Fruit fly (Drosophila melanogaster) whole organism, embryonic: ENCODE measurements around the gene svr.

ENCODE experiments used
- BEAF-32 ChIP-seq: fragments of 200-800 bp; sonication (Bioruptor generic); optimal IDR thresholded peaks from 3 replicates; lab custom pipeline; 2017; ENCODE audit warnings: missing biosample characterization, missing genetic modification characterization, mild to moderate bottlenecking, moderate library complexity, missing genetic modification reagents
- CG11504 ChIP-seq: fragments of 200-800 bp; sonication (Bioruptor generic); optimal IDR thresholded peaks from 3 replicates; lab custom pipeline; 2019; ENCODE audit warnings: missing biosample characterization, mild to moderate bottlenecking, missing genetic modification characterization, moderate library complexity
- CG11560 ChIP-seq: fragments of 200-800 bp; sonication (Bioruptor generic); IDR thresholded peaks from 3 replicates; pipeline ENCODE4 v1.3.6; 2022; ENCODE audit warnings: missing biosample characterization, missing genetic modification characterization
- CG12071 ChIP-seq: fragments of 200-800 bp; sonication (Bioruptor generic); optimal IDR thresholded peaks from 3 replicates; lab custom pipeline; 2018; ENCODE audit warnings: missing biosample characterization, mild to moderate bottlenecking, missing genetic modification characterization
- CG12155 ChIP-seq: fragments of 200-800 bp; sonication (Bioruptor generic); optimal IDR thresholded peaks from 3 replicates; lab custom pipeline; 2016; ENCODE audit warnings: missing biosample characterization, missing genetic modification characterization
- CG12299 ChIP-seq: fragments of 200-800 bp; sonication (Bioruptor generic); optimal IDR thresholded peaks from 2 replicates; lab custom pipeline; 2018; ENCODE audit warnings: missing biosample characterization, mild to moderate bottlenecking, missing genetic modification characterization
- CG15479 ChIP-seq: fragments of 200-800 bp; sonication (Bioruptor generic); optimal IDR thresholded peaks from 3 replicates; lab custom pipeline; 2019; ENCODE audit warnings: missing biosample characterization, mild to moderate bottlenecking, missing genetic modification characterization, moderate library complexity
- CG16863 ChIP-seq: fragments of 200-800 bp; sonication (Bioruptor generic); optimal IDR thresholded peaks from 3 replicates; lab custom pipeline; 2016; ENCODE audit warnings: missing biosample characterization, missing genetic modification characterization
- CG17186 ChIP-seq: fragments of 200-800 bp; sonication (Bioruptor generic); optimal IDR thresholded peaks from 3 replicates; lab custom pipeline; 2017; ENCODE audit warnings: missing biosample characterization, missing genetic modification reagents, missing genetic modification characterization
- CG17359 ChIP-seq: fragments of 200-800 bp; sonication (Bioruptor generic); optimal IDR thresholded peaks from 3 replicates; lab custom pipeline; 2018; ENCODE audit warnings: missing biosample characterization, mild to moderate bottlenecking, missing genetic modification characterization, moderate library complexity
- CG1832 ChIP-seq: fragments of 200-800 bp; sonication (Bioruptor generic); optimal IDR thresholded peaks from 2 replicates; lab custom pipeline; 2017; ENCODE audit warnings: missing biosample characterization, mild to moderate bottlenecking, missing genetic modification characterization, inconsistent platforms
- CG2678 ChIP-seq: fragments of 200-800 bp; sonication (Bioruptor generic); optimal IDR thresholded peaks from 3 replicates; lab custom pipeline; 2019; ENCODE audit warnings: missing biosample characterization, mild to moderate bottlenecking, missing genetic modification characterization, moderate library complexity
- CG2889 ChIP-seq: fragments of 200-800 bp; sonication (Bioruptor generic); IDR thresholded peaks from 3 replicates; pipeline ENCODE4 v1.3.6; 2022; ENCODE audit warnings: missing biosample characterization, missing genetic modification characterization
- CG31365 ChIP-seq: fragments of 200-800 bp; sonication (Bioruptor generic); optimal IDR thresholded peaks from 2 replicates; lab custom pipeline; 2018; ENCODE audit warnings: missing biosample characterization, mild to moderate bottlenecking, missing genetic modification characterization
- CG3163 ChIP-seq: fragments of 200-800 bp; sonication (Bioruptor generic); optimal IDR thresholded peaks from 3 replicates; lab custom pipeline; 2016; ENCODE audit warnings: missing biosample characterization, missing genetic modification characterization
- CG33213 ChIP-seq: fragments of 200-800 bp; sonication (Bioruptor generic); optimal IDR thresholded peaks from 3 replicates; lab custom pipeline; 2016; ENCODE audit warnings: missing biosample characterization, missing genetic modification characterization
- CG6654 ChIP-seq: fragments of 200-800 bp; sonication (Bioruptor generic); optimal IDR thresholded peaks from 2 replicates; lab custom pipeline; 2017; ENCODE audit warnings: missing biosample characterization, mild to moderate bottlenecking, missing genetic modification characterization
- CG7271 ChIP-seq: fragments of 200-800 bp; sonication (Bioruptor generic); optimal IDR thresholded peaks from 2 replicates; lab custom pipeline; 2018; ENCODE audit warnings: missing biosample characterization, mild to moderate bottlenecking, missing genetic modification characterization, moderate library complexity
- CG9797 ChIP-seq: fragments of 200-800 bp; sonication (Bioruptor generic); optimal IDR thresholded peaks from 3 replicates; lab custom pipeline; 2018; ENCODE audit warnings: missing biosample characterization, mild to moderate bottlenecking, missing genetic modification characterization
- CG9817 ChIP-seq: fragments of 200-800 bp; sonication (Bioruptor generic); optimal IDR thresholded peaks from 2 replicates; lab custom pipeline; 2018; ENCODE audit warnings: missing biosample characterization, mild to moderate bottlenecking, missing genetic modification characterization, moderate library complexity
- Dip3 ChIP-seq: fragments of 200-800 bp; sonication (Bioruptor generic); optimal IDR thresholded peaks from 3 replicates; lab custom pipeline; 2016; ENCODE audit warnings: missing biosample characterization, missing genetic modification characterization
- Dp ChIP-seq: fragments of 200-800 bp; sonication (Bioruptor generic); optimal IDR thresholded peaks from 2 replicates; lab custom pipeline; 2018; ENCODE audit warnings: missing biosample characterization, mild to moderate bottlenecking, missing genetic modification characterization, moderate library complexity
- Dref ChIP-seq: fragments of 200-800 bp; sonication (Bioruptor generic); IDR thresholded peaks from 2 replicates; pipeline ENCODE4 v1.3.6; 2022; ENCODE audit warnings: missing biosample characterization, missing genetic modification characterization
- Eip74EF ChIP-seq, 2 experiments: fragments of 200-800 bp in 1 of 2; fragments of >200 bp in 1 of 2; sonication (Bioruptor generic) in 1 of 2; optimal IDR thresholded peaks; 2 replicates each; lab custom pipeline; 2017 to 2019; ENCODE audit warnings: missing biosample characterization in 2 of 2, missing genetic modification characterization in 2 of 2, mild to moderate bottlenecking in 1 of 2, moderate library complexity in 1 of 2
- Hr39 ChIP-seq: fragments of >200 bp; optimal IDR thresholded peaks from 2 replicates; lab custom pipeline; 2017
- Myb ChIP-seq: fragments of 200-800 bp; sonication (Bioruptor generic); optimal IDR thresholded peaks from 2 replicates; lab custom pipeline; 2016; ENCODE audit warnings: missing biosample characterization, missing genetic modification characterization
- Opbp ChIP-seq: fragments of 200-800 bp; sonication (Bioruptor generic); IDR thresholded peaks from 3 replicates; pipeline ENCODE4 v1.3.6; 2022; ENCODE audit warnings: missing biosample characterization, missing genetic modification characterization; ENCODE audit not compliant: partially characterized antibody
- Ptx1 ChIP-seq: fragments of 200-800 bp; sonication (Bioruptor generic); IDR thresholded peaks from 2 replicates; pipeline ENCODE4 v1.3.6; 2022; ENCODE audit warnings: missing biosample characterization, missing genetic modification characterization
- al ChIP-seq: fragments of 200-800 bp; sonication (Bioruptor generic); IDR thresholded peaks from 2 replicates; pipeline ENCODE4 v1.3.6; 2022; ENCODE audit warnings: missing biosample characterization, missing genetic modification characterization
- az2 ChIP-seq: fragments of 200-800 bp; sonication (Bioruptor generic); optimal IDR thresholded peaks from 3 replicates; lab custom pipeline; 2016; ENCODE audit warnings: missing biosample characterization, missing genetic modification characterization
- exex ChIP-seq: fragments of 200-800 bp; sonication (Bioruptor generic); optimal IDR thresholded peaks from 4 replicates; lab custom pipeline; 2018; ENCODE audit warnings: missing biosample characterization, mild to moderate bottlenecking, missing genetic modification characterization, moderate library complexity
- fd64A ChIP-seq: fragments of 200-800 bp; sonication (Bioruptor generic); optimal IDR thresholded peaks from 3 replicates; lab custom pipeline; 2018; ENCODE audit warnings: missing biosample characterization, mild to moderate bottlenecking, missing genetic modification characterization
- pan ChIP-seq, 4 experiments: fragments of >200 bp in 3 of 4; fragments of 200-800 bp in 1 of 4; sonication (Bioruptor generic) in 1 of 4; optimal IDR thresholded peaks in 3 of 4; IDR thresholded peaks in 1 of 4; 2 replicates each; pipeline versions ENCODE4 v1.3.6 to Lab custom; 2017 to 2022; ENCODE audit warnings: missing biosample characterization in 2 of 4, missing genetic modification characterization in 2 of 4, mixed read lengths in 1 of 4
- ranshi ChIP-seq: fragments of 200-800 bp; sonication (Bioruptor generic); IDR thresholded peaks from 2 replicates; pipeline ENCODE4 v1.3.6; 2022; ENCODE audit warnings: missing biosample characterization, missing genetic modification characterization
- run ChIP-seq: fragments of 200-800 bp; sonication (Bioruptor generic); optimal IDR thresholded peaks from 3 replicates; lab custom pipeline; 2018; ENCODE audit warnings: missing biosample characterization, mild to moderate bottlenecking, missing genetic modification characterization
- sens-2 ChIP-seq: fragments of 200-800 bp; sonication (Bioruptor generic); IDR thresholded peaks from 2 replicates; pipeline ENCODE4 v1.3.6; 2022; ENCODE audit warnings: missing biosample characterization, missing genetic modification characterization
- shn ChIP-seq: fragments of 200-800 bp; sonication (Bioruptor generic); optimal IDR thresholded peaks from 3 replicates; lab custom pipeline; 2016; ENCODE audit warnings: missing biosample characterization, missing genetic modification characterization
- sima ChIP-seq: fragments of 200-800 bp; sonication (Bioruptor generic); optimal IDR thresholded peaks from 2 replicates; lab custom pipeline; 2016; ENCODE audit warnings: missing biosample characterization, missing genetic modification characterization
- slp2 ChIP-seq: fragments of 200-800 bp; sonication (Bioruptor generic); optimal IDR thresholded peaks from 2 replicates; lab custom pipeline; 2016; ENCODE audit warnings: missing biosample characterization, missing genetic modification characterization

Gene svr

DNA sequence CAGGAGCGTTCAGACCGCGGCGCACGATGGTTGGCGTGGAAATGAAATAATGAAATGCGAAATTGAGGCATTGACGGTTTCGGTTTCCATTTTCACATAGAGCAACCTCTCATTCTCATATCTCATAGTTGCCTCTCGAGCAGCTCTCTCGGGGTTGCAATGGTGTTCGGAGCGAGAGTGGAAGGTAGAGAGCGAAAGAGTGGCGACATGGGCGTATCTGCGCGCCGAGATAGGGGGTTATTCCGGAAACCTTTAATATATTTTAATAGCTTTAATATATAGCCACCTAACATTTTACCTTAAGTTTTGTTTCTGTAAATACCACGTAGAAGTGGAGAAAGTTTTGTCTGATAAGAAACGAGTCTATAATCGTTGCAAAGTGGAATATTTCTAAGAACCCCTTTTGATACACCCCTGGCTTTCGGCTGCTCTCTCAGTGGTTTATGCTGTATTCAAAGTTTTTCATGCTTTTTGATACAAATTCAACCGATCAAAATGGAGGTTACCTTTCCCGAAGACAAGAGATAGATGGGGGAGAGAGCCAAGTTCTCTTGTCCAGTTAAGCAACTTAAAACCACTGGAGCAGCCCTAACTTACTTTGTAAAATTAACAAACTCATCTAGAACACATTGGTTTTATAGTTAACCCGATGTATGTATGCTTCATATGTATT, 27.1 kb downstream of the svr start, which contains the start of gene elav (continued):
- TF ChIP-seq CG7271 = peak; percentile 90
- peak; percentile 77 for TF ChIP-seq CG3163 (GFP tag; lab: Kevin White, UChicago)
- TF ChIP-seq Ptx1 (GFP tag; lab: Robert Waterston, UW) = peak; percentile 98
- peak; percentile 35 for TF ChIP-seq BEAF-32 (GFP tag; lab: Kevin White, UChicago)
- peak; percentile 91 for TF ChIP-seq CG11560 (tag; lab: Robert Waterston, UW)
- peak; percentile 96 for TF ChIP-seq CG16863 (GFP tag; lab: Kevin White, UChicago)
- peak; percentile 99 for TF ChIP-seq CG12299 (tag; lab: Kevin White, UChicago)
- TF ChIP-seq al (GFP tag; lab: Robert Waterston, UW) = peak; percentile 98
- TF ChIP-seq sens-2 (GFP tag; lab: Robert Waterston, UW) = peak; percentile 94
- peak; percentile 98 for TF ChIP-seq CG17359 (tag; lab: Kevin White, UChicago)
- peak; percentile 97 for TF ChIP-seq ranshi (GFP tag; lab: Robert Waterston, UW)
- TF ChIP-seq CG9797 = peak; percentile 51
- TF ChIP-seq CG12155 (GFP tag; lab: Kevin White, UChicago) = peak; percentile 97
- TF ChIP-seq CG6654 (GFP tag; lab: Kevin White, UChicago) = peak; percentile 91
- peak; percentile 95 for TF ChIP-seq CG2889 (GFP tag; lab: Robert Waterston, UW)
- peak; percentile 95 for TF ChIP-seq exex
- TF ChIP-seq Myb (GFP tag; lab: Kevin White, UChicago) = peak; percentile 84
- no peak for TF ChIP-seq Hr39
- peak; percentile 90 for TF ChIP-seq CG31365 (tag; lab: Kevin White, UChicago)
- peak; percentile 37 for TF ChIP-seq Dp (GFP tag; lab: Kevin White, UChicago)
- TF ChIP-seq shn (GFP tag; lab: Kevin White, UChicago) = peak; percentile 95
- no peak for TF ChIP-seq pan (optimal IDR thresholded peaks at IDR 0.05; lab: Kevin White, UChicago)
- peak in 1 of 2 experiments; percentile 98 for TF ChIP-seq pan (GFP tag; optimal IDR thresholded peaks at IDR 0.05 in 1 of 2, IDR thresholded peaks at IDR 0.05 in 1 of 2)
- peak; percentile 8 for TF ChIP-seq CG1832
- peak; percentile 99 for TF ChIP-seq az2
- TF ChIP-seq fd64A (GFP tag; lab: Kevin White, UChicago) = peak; percentile 96
- peak; percentile 29 for TF ChIP-seq CG15479 (GFP tag; lab: Kevin White, UChicago)
- TF ChIP-seq CG17186 (GFP tag; lab: Kevin White, UChicago) = peak; percentile 91
- TF ChIP-seq sima (GFP tag; lab: Kevin White, UChicago) = peak; percentile 74
- TF ChIP-seq run (tag; lab: Kevin White, UChicago) = peak; percentile 98
- TF ChIP-seq Opbp (GFP tag; lab: Robert Waterston, UW) = no peak
- TF ChIP-seq slp2 = peak; percentile 95
- TF ChIP-seq CG2678 (tag; lab: Kevin White, UChicago) = peak; percentile 99
- TF ChIP-seq Dref = peak; percentile 44
- TF ChIP-seq CG12071 (GFP tag; lab: Kevin White, UChicago) = peak; percentile 96
- TF ChIP-seq CG11504 (tag; lab: Kevin White, UChicago) = peak; percentile 98
- peak in 1 of 2 experiments; percentile 98 for TF ChIP-seq Eip74EF (GFP tag; optimal IDR thresholded peaks at IDR 0.05; lab: Kevin White, UChicago)
- TF ChIP-seq CG9817 (tag; lab: Kevin White, UChicago) = peak; percentile 99
- TF ChIP-seq Dip3 (GFP tag; lab: Kevin White, UChicago) = peak; percentile 95
- peak; percentile 93 for TF ChIP-seq CG33213 (GFP tag; lab: Kevin White, UChicago)
